Fruit fly (Drosophila melanogaster) whole organism: ENCODE measurements around the gene CG15818.

ENCODE experiments used
- psq ChIP-seq: fragments of >200 bp; optimal IDR thresholded peaks from 2 replicates; lab custom pipeline; 2017
- usp ChIP-seq: fragments of >200 bp; optimal IDR thresholded peaks from 2 replicates; lab custom pipeline; 2017; ENCODE audit warnings: missing biosample characterization, missing genetic modification characterization, mixed read lengths

DNA sequence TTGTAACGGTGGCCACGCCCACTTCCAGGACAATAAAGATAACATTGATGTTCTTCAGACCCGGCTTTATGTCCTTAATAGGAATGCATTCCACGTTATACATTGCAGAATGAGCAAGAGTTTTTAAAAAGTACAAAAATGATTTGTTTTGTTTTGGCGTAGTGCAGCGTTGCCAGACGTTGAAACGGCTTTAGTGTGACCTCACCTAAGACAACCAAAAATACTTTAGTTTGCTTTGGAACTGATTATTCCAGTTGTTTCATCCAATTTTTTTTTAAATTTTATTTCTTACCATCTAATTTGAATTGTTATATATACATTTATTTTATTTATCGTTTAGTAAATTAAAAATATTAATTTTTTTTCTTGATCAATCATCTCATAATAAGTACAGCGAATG lies 1.1 kb upstream of the CG15818 start, which contains the start of gene CG5181:
- no peak for TF ChIP-seq psq
- no peak for TF ChIP-seq usp (GFP tag; lab: Kevin White, UChicago)
